Worm (Caenorhabditis elegans) whole organism, L4/young adult: ENCODE results near the gene C47D12.2.

Experiments
- W03F9.2 ChIP-seq: fragments of 150-350 bp; optimal IDR thresholded peaks from 2 replicates; lab custom pipeline; 2014; ENCODE audit warnings: missing biosample characterization, missing genetic modification characterization
- dao-5 ChIP-seq: sonication (generic microtip); optimal IDR thresholded peaks from 2 replicates; lab custom pipeline; 2016; ENCODE audit warnings: missing genotype, missing genetic modification characterization, moderate library complexity, missing compliant biosample characterization
- him-1 ChIP-seq: sonication (generic microtip); optimal IDR thresholded peaks from 2 replicates; lab custom pipeline; 2016; ENCODE audit warnings: missing genotype, missing genetic modification reagents, missing genetic modification characterization, missing compliant biosample characterization

DNA sequence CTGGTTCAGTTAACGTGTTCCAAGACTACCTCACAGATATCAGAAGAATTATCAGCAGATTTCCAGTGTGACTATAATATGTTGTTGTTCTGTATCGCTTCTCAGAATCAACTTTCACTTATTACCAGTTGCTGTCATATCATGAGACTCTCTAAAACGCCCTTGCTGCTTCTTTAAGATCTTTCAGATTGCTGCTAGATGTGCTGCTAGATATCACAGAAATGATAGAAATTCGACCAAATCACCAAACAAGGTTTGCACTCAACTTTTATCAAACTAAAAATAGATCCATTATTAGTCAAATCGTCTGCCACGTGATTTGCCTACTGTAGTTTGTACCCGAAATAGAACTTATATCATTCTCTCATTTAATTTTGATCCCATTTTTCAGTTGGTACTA, 31.6 kb upstream of the C47D12.2 start:
- TF ChIP-seq dao-5 (no peak), him-1 (no peak), W03F9.2 (no peak)
